Worm (Caenorhabditis elegans) whole organism, L4 larva: ENCODE results near the gene K08F9.4.

Source experiments
- D1046.2 ChIP-seq: fragments of 200-800 bp; sonication (Bioruptor generic); IDR thresholded peaks from 2 replicates; pipeline ENCODE4 v1.3.6; 2022; ENCODE audit warnings: missing genetic modification characterization, missing compliant biosample characterization
- F37D6.2 ChIP-seq: sonication (generic microtip); optimal IDR thresholded peaks from 2 replicates; lab custom pipeline; 2016; ENCODE audit warnings: mild to moderate bottlenecking, missing genetic modification characterization, missing compliant biosample characterization
- T26A8.4 ChIP-seq: fragments of 200-800 bp; sonication (Bioruptor generic); IDR thresholded peaks from 2 replicates; pipeline ENCODE4 v1.3.6; 2022; ENCODE audit warnings: missing genetic modification characterization, missing compliant biosample characterization
- Y105C5A.15 ChIP-seq: fragments of 200-800 bp; sonication (Bioruptor generic); IDR thresholded peaks from 2 replicates; pipeline ENCODE4 v1.3.6; 2022; ENCODE audit warnings: missing genetic modification characterization, missing compliant biosample characterization
- Y5F2A.4 ChIP-seq: fragments of 200-800 bp; sonication (Bioruptor generic); optimal IDR thresholded peaks from 2 replicates; lab custom pipeline; 2018; ENCODE audit warnings: mild to moderate bottlenecking, missing genetic modification characterization, missing compliant biosample characterization
- Y75B8A.6 ChIP-seq: fragments of 200-800 bp; sonication (Bioruptor generic); IDR thresholded peaks from 2 replicates; pipeline ENCODE4 v1.3.6; 2022; ENCODE audit warnings: missing genetic modification reagents, missing genetic modification characterization, missing compliant biosample characterization
- aha-1 ChIP-seq: fragments of 150-350 bp; peaks from one replicate; lab custom pipeline; 2014; ENCODE audit warnings: missing biosample characterization, missing genetic modification characterization
- arid-1 ChIP-seq: fragments of 200-800 bp; sonication (Bioruptor generic); conservative IDR thresholded peaks from 2 replicates; pipeline ENCODE4 v1.3.6; 2022; ENCODE audit warnings: missing genetic modification reagents, missing genetic modification characterization, missing compliant biosample characterization
- ceh-20 ChIP-seq: fragments of 200-800 bp; sonication (Bioruptor generic); IDR thresholded peaks from 2 replicates; pipeline ENCODE4 v1.3.6; 2022; ENCODE audit warnings: missing genetic modification reagents, missing genetic modification characterization, missing compliant biosample characterization
- ceh-28 ChIP-seq: fragments of 150-350 bp; optimal IDR thresholded peaks from 2 replicates; lab custom pipeline; 2014; ENCODE audit warnings: missing biosample characterization, missing genetic modification reagents, missing genetic modification characterization
- ces-1 ChIP-seq: fragments of 150-350 bp; sonication (generic microtip); optimal IDR thresholded peaks from 4 replicates; lab custom pipeline; 2014; ENCODE audit warnings: missing biosample characterization, missing genetic modification reagents, missing genetic modification characterization
- daf-12 ChIP-seq: fragments of 150-350 bp; optimal IDR thresholded peaks from 2 replicates; lab custom pipeline; 2014; ENCODE audit warnings: missing biosample characterization, missing genetic modification reagents, missing genetic modification characterization
- daf-19 ChIP-seq: fragments of 200-800 bp; sonication (Bioruptor generic); conservative IDR thresholded peaks from 2 replicates; pipeline ENCODE4 v1.3.6; 2022; ENCODE audit warnings: missing genetic modification characterization, missing compliant biosample characterization
- dmd-9 ChIP-seq: fragments of 200-800 bp; sonication (Bioruptor generic); IDR thresholded peaks from 2 replicates; pipeline ENCODE4 v1.3.6; 2022; ENCODE audit warnings: missing genetic modification reagents, missing genetic modification characterization, missing compliant biosample characterization
- dpl-1 ChIP-seq: fragments of 150-350 bp; optimal IDR thresholded peaks from 2 replicates; lab custom pipeline; 2014; ENCODE audit warnings: missing biosample characterization, missing genetic modification reagents, missing genetic modification characterization
- dve-1 ChIP-seq: sonication (generic microtip); optimal IDR thresholded peaks from 2 replicates; lab custom pipeline; 2017; ENCODE audit warnings: antibody characterized with exemption, mild to moderate bottlenecking, missing genetic modification characterization, missing compliant biosample characterization; ENCODE audit not compliant: insufficient read depth
- egl-27 ChIP-seq: sonication (generic microtip); optimal IDR thresholded peaks from 3 replicates; lab custom pipeline; 2017; ENCODE audit warnings: missing biosample characterization, missing genetic modification reagents, missing genetic modification characterization
- gei-8 ChIP-seq: fragments of 200-800 bp; sonication (Bioruptor generic); optimal IDR thresholded peaks from 2 replicates; lab custom pipeline; 2018; ENCODE audit warnings: mild to moderate bottlenecking, missing genetic modification characterization, missing compliant biosample characterization
- hif-1 ChIP-seq, 2 experiments: sonication (generic microtip); optimal IDR thresholded peaks; 2 replicates each; lab custom pipeline; 2016 to 2017; ENCODE audit warnings: missing compliant biosample characterization in 2 of 2, missing genetic modification characterization in 2 of 2, missing genetic modification reagents in 2 of 2, missing genotype in 2 of 2, mild to moderate bottlenecking in 1 of 2
- hlh-30 ChIP-seq: sonication (generic microtip); optimal IDR thresholded peaks from 2 replicates; lab custom pipeline; 2017; ENCODE audit warnings: antibody characterized with exemption, mild to moderate bottlenecking, missing genetic modification characterization, missing compliant biosample characterization; ENCODE audit not compliant: insufficient read depth
- hmg-1.1 ChIP-seq: fragments of 200-800 bp; sonication (Bioruptor generic); IDR thresholded peaks from 2 replicates; pipeline ENCODE4 v1.3.6; 2022; ENCODE audit warnings: missing genetic modification reagents, missing genetic modification characterization, missing compliant biosample characterization
- lim-7 ChIP-seq: fragments of 200-800 bp; sonication (Bioruptor generic); IDR thresholded peaks from 2 replicates; pipeline ENCODE4 v1.3.6; 2022; ENCODE audit warnings: missing genetic modification characterization, missing compliant biosample characterization
- lin-1 ChIP-seq: fragments of 200-800 bp; sonication (Bioruptor generic); IDR thresholded peaks from 2 replicates; pipeline ENCODE4 v1.3.6; 2022; ENCODE audit warnings: missing genetic modification reagents, missing genetic modification characterization, missing compliant biosample characterization
- lin-15B ChIP-seq: fragments of 150-350 bp; sonication (generic microtip); optimal IDR thresholded peaks from 3 replicates; lab custom pipeline; 2014; ENCODE audit warnings: missing biosample characterization, missing genetic modification characterization
- mdl-1 ChIP-seq, 2 experiments: fragments of 150-350 bp in 1 of 2; sonication (generic microtip) in 1 of 2; optimal IDR thresholded peaks; 2 replicates each; lab custom pipeline; 2014 to 2017; ENCODE audit warnings: missing biosample characterization in 2 of 2, missing genetic modification characterization in 2 of 2
- mes-2 ChIP-seq: sonication (generic microtip); optimal IDR thresholded peaks from 2 replicates; lab custom pipeline; 2016; ENCODE audit warnings: missing genotype, mild to moderate bottlenecking, missing genetic modification characterization, missing compliant biosample characterization; ENCODE audit not compliant: poor library complexity, severe bottlenecking
- mxl-3 ChIP-seq: fragments of 200-800 bp; sonication (Bioruptor generic); optimal IDR thresholded peaks from 2 replicates; lab custom pipeline; 2018; ENCODE audit warnings: mild to moderate bottlenecking, missing genetic modification characterization, missing compliant biosample characterization
- nhr-10 ChIP-seq: fragments of 150-350 bp; optimal IDR thresholded peaks from 2 replicates; lab custom pipeline; 2014; ENCODE audit warnings: missing biosample characterization, missing genetic modification characterization
- nhr-11 ChIP-seq: fragments of 150-350 bp; optimal IDR thresholded peaks from 2 replicates; lab custom pipeline; 2014; ENCODE audit warnings: missing biosample characterization, missing genetic modification characterization
- nhr-111 ChIP-seq: fragments of 200-800 bp; sonication (Bioruptor generic); optimal IDR thresholded peaks from 2 replicates; lab custom pipeline; 2018; ENCODE audit warnings: mild to moderate bottlenecking, missing genetic modification characterization, missing compliant biosample characterization
- nhr-28 ChIP-seq: fragments of 150-350 bp; optimal IDR thresholded peaks from 2 replicates; lab custom pipeline; 2014; ENCODE audit warnings: missing biosample characterization, missing genetic modification characterization
- nhr-6 ChIP-seq: fragments of 150-350 bp; optimal IDR thresholded peaks from 2 replicates; lab custom pipeline; 2014; ENCODE audit warnings: missing biosample characterization, missing genetic modification characterization
- php-3 ChIP-seq: fragments of 200-800 bp; sonication (Bioruptor generic); IDR thresholded peaks from 2 replicates; pipeline ENCODE4 v1.3.6; 2022; ENCODE audit warnings: missing genetic modification reagents, missing genetic modification characterization, missing compliant biosample characterization
- pqm-1 ChIP-seq: sonication (generic microtip); optimal IDR thresholded peaks from 2 replicates; lab custom pipeline; 2017; ENCODE audit warnings: missing biosample characterization, missing genetic modification characterization
- set-16 ChIP-seq: fragments of 200-800 bp; sonication (Bioruptor generic); IDR thresholded peaks from 2 replicates; pipeline ENCODE4 v1.3.6; 2022; ENCODE audit warnings: missing genetic modification reagents, missing genetic modification characterization, missing compliant biosample characterization
- vab-7 ChIP-seq: fragments of 200-800 bp; sonication (Bioruptor generic); IDR thresholded peaks from 2 replicates; pipeline ENCODE4 v1.3.6; 2022; ENCODE audit warnings: missing genetic modification reagents, missing genetic modification characterization, missing compliant biosample characterization

K08F9.4 gene

ce11 chrV:15158691-15159090 is 14.9 kb downstream of the K08F9.4 start, which contains the start of gene str-45:
str-45 (plus strand) TSS chrV:15158991.
- TF ChIP-seq T26A8.4 (GFP tag; lab: Robert Waterston, UW), result no peak
- TF ChIP-seq aha-1 (tag; lab: Kevin White, UChicago), result no peak
- no peak for TF ChIP-seq daf-19 (GFP tag; lab: Robert Waterston, UW)
- no peak for TF ChIP-seq pqm-1
- no peak for TF ChIP-seq nhr-11 (tag; lab: Kevin White, UChicago)
- no peak for TF ChIP-seq lin-15B
- TF ChIP-seq arid-1 (GFP tag; lab: Robert Waterston, UW), result no peak
- TF ChIP-seq mes-2 (tag; lab: Kevin White, UChicago), result no peak
- TF ChIP-seq nhr-6 (tag; lab: Kevin White, UChicago), result no peak
- TF ChIP-seq ceh-28 (tag; lab: Kevin White, UChicago), result no peak
- TF ChIP-seq dmd-9 (GFP tag; lab: Robert Waterston, UW), result no peak
- no peak for TF ChIP-seq ces-1
- no peak for TF ChIP-seq lin-1 (GFP tag; lab: Robert Waterston, UW)
- no peak for TF ChIP-seq mxl-3 (GFP tag; lab: Kevin White, UChicago)
- no peak for TF ChIP-seq Y5F2A.4
- no peak for TF ChIP-seq dpl-1
- no peak for TF ChIP-seq lim-7 (GFP tag; lab: Robert Waterston, UW)
- no peak for TF ChIP-seq php-3 (GFP tag; lab: Robert Waterston, UW)
- no peak for TF ChIP-seq D1046.2 (GFP tag; lab: Robert Waterston, UW)
- no peak for TF ChIP-seq vab-7

ce11 chrV:15162697-15163096 is 18.9 kb downstream of the K08F9.4 start, which contains the start of gene srz-11:
srz-11 (plus strand) TSS chrV:15163082.
- TF ChIP-seq ceh-20 (no peak), Y105C5A.15 (no peak), mes-2 (tag; lab: Kevin White, UChicago) (no peak), egl-27 (tag; lab: Kevin White, UChicago) (no peak), F37D6.2 (tag; lab: Kevin White, UChicago) (no peak), Y75B8A.6 (no peak), set-16 (GFP tag; lab: Robert Waterston, UW) (no peak), ceh-28 (tag; lab: Kevin White, UChicago) (no peak), hmg-1.1 (GFP tag; lab: Robert Waterston, UW) (no peak), nhr-111 (GFP tag; lab: Kevin White, UChicago) (no peak), nhr-10 (no peak), daf-12 (tag; lab: Kevin White, UChicago) (no peak), dve-1 (no peak), mdl-1 (tag; optimal IDR thresholded peaks at IDR 0.05; lab: Kevin White, UChicago) (no peak), ces-1 (no peak)

ce11 chrV:15168018-15168417 is 24.2 kb downstream of the K08F9.4 start:
- TF ChIP-seq nhr-28 (tag; lab: Kevin White, UChicago) (peak; percentile 74), hlh-30 (tag; lab: Kevin White, UChicago) (peak; percentile 43)

- no peak for TF ChIP-seq lin-15B
- TF ChIP-seq D1046.2 (GFP tag; lab: Robert Waterston, UW), result no peak
- TF ChIP-seq nhr-28 (tag; lab: Kevin White, UChicago), result peak; percentile 19
- TF ChIP-seq hif-1 (tag; optimal IDR thresholded peaks at IDR 0.05; lab: Kevin White, UChicago), result peak in 1 of 2 experiments; percentile 31
- no peak for TF ChIP-seq pqm-1
- TF ChIP-seq gei-8 (GFP tag; lab: Kevin White, UChicago), result no peak
Observed at ce11 chrV:15175459-15175858, 31.6 kb downstream of the K08F9.4 start, which contains the start of gene clec-47. clec-47 (plus strand) TSS chrV:15175759.
